Fruit fly (Drosophila melanogaster) whole organism, embryonic: Measurements from ENCODE around the gene eas.

Experiments
- Ada2b ChIP-seq: fragments of 200-800 bp; sonication (Bioruptor generic); IDR thresholded peaks from 2 replicates; pipeline ENCODE4 v1.3.6; 2022; ENCODE audit warnings: missing biosample characterization, missing genetic modification characterization
- Adf1 ChIP-seq: fragments of 200-800 bp; sonication (Bioruptor generic); IDR thresholded peaks from 2 replicates; pipeline ENCODE4 v1.3.6; 2022; ENCODE audit warnings: missing biosample characterization, missing genetic modification characterization
- Atf3 ChIP-seq: fragments of 200-800 bp; sonication (Bioruptor generic); optimal IDR thresholded peaks from 3 replicates; lab custom pipeline; 2016; ENCODE audit warnings: missing biosample characterization, missing genetic modification characterization
- B-H1 ChIP-seq: fragments of 200-800 bp; sonication (Bioruptor generic); IDR thresholded peaks from 3 replicates; pipeline ENCODE4 v1.3.6; 2022; ENCODE audit warnings: missing biosample characterization, missing genetic modification characterization
- CG10147 ChIP-seq: fragments of 200-800 bp; sonication (Bioruptor generic); optimal IDR thresholded peaks from 2 replicates; lab custom pipeline; 2019; ENCODE audit warnings: missing biosample characterization, mild to moderate bottlenecking, missing genetic modification characterization, moderate library complexity
- CG11456 ChIP-seq: fragments of 200-800 bp; sonication (Bioruptor generic); IDR thresholded peaks from 3 replicates; pipeline ENCODE4 v1.3.6; 2022; ENCODE audit warnings: missing biosample characterization, missing genetic modification characterization
- CG12104 ChIP-seq: fragments of 200-800 bp; sonication (Bioruptor generic); optimal IDR thresholded peaks from 3 replicates; lab custom pipeline; 2016; ENCODE audit warnings: missing biosample characterization, missing genetic modification characterization
- CG12219 ChIP-seq: fragments of 200-800 bp; sonication (Bioruptor generic); optimal IDR thresholded peaks from 3 replicates; lab custom pipeline; 2018; ENCODE audit warnings: missing biosample characterization, mild to moderate bottlenecking, missing genetic modification characterization
- CG12769 ChIP-seq: fragments of 200-800 bp; sonication (Bioruptor generic); optimal IDR thresholded peaks from 2 replicates; lab custom pipeline; 2019; ENCODE audit warnings: missing biosample characterization, mild to moderate bottlenecking, missing genetic modification characterization, moderate library complexity
- CG13424 ChIP-seq: fragments of 200-800 bp; sonication (Bioruptor generic); optimal IDR thresholded peaks from 2 replicates; lab custom pipeline; 2019; ENCODE audit warnings: missing biosample characterization, mild to moderate bottlenecking, missing genetic modification characterization, moderate library complexity
- CG14050 ChIP-seq: fragments of 200-800 bp; sonication (Bioruptor generic); IDR thresholded peaks from 3 replicates; pipeline ENCODE4 v1.3.6; 2022; ENCODE audit warnings: missing biosample characterization, missing genetic modification characterization
- CG16863 ChIP-seq: fragments of 200-800 bp; sonication (Bioruptor generic); optimal IDR thresholded peaks from 3 replicates; lab custom pipeline; 2016; ENCODE audit warnings: missing biosample characterization, missing genetic modification characterization
- CG17186 ChIP-seq: fragments of 200-800 bp; sonication (Bioruptor generic); optimal IDR thresholded peaks from 3 replicates; lab custom pipeline; 2017; ENCODE audit warnings: missing biosample characterization, missing genetic modification reagents, missing genetic modification characterization
- CG17802 ChIP-seq: fragments of 200-800 bp; sonication (Bioruptor generic); optimal IDR thresholded peaks from 2 replicates; lab custom pipeline; 2018; ENCODE audit warnings: missing biosample characterization, mild to moderate bottlenecking, missing genetic modification characterization, moderate library complexity
- CG18262 ChIP-seq: fragments of 200-800 bp; optimal IDR thresholded peaks from 3 replicates; lab custom pipeline; 2019; ENCODE audit warnings: missing biosample characterization, mild to moderate bottlenecking, missing genetic modification characterization, moderate library complexity
- CG18764 ChIP-seq: fragments of 200-800 bp; sonication (Bioruptor generic); optimal IDR thresholded peaks from 3 replicates; lab custom pipeline; 2016; ENCODE audit warnings: missing biosample characterization, missing genetic modification characterization
- CG30431 ChIP-seq: fragments of 200-800 bp; sonication (Bioruptor generic); optimal IDR thresholded peaks from 2 replicates; lab custom pipeline; 2017; ENCODE audit warnings: missing biosample characterization, missing genetic modification characterization
- CG32767 ChIP-seq: fragments of 200-800 bp; sonication (Bioruptor generic); IDR thresholded peaks from 2 replicates; pipeline ENCODE4 v1.3.6; 2022; ENCODE audit warnings: missing biosample characterization, missing genetic modification characterization
- CG4854 ChIP-seq: fragments of 200-800 bp; sonication (Bioruptor generic); optimal IDR thresholded peaks from 2 replicates; lab custom pipeline; 2016; ENCODE audit warnings: missing biosample characterization, missing genetic modification characterization, inconsistent platforms
- CG9215 ChIP-seq: fragments of 200-800 bp; sonication (Bioruptor generic); IDR thresholded peaks from 2 replicates; pipeline ENCODE4 v1.3.6; 2022; ENCODE audit warnings: missing biosample characterization, missing genetic modification characterization
- Dp ChIP-seq: fragments of 200-800 bp; sonication (Bioruptor generic); optimal IDR thresholded peaks from 2 replicates; lab custom pipeline; 2018; ENCODE audit warnings: missing biosample characterization, mild to moderate bottlenecking, missing genetic modification characterization, moderate library complexity
- HLH4C ChIP-seq: fragments of 200-800 bp; sonication (Bioruptor generic); IDR thresholded peaks from 3 replicates; pipeline ENCODE4 v1.3.6; 2022; ENCODE audit warnings: missing biosample characterization, missing genetic modification characterization; ENCODE audit not compliant: partially characterized antibody
- Hand ChIP-seq: fragments of 200-800 bp; sonication (Bioruptor generic); optimal IDR thresholded peaks from 2 replicates; lab custom pipeline; 2017; ENCODE audit warnings: mild to moderate bottlenecking, missing biosample characterization, missing genetic modification reagents, missing genetic modification characterization
- Hr39 ChIP-seq: fragments of >200 bp; optimal IDR thresholded peaks from 2 replicates; lab custom pipeline; 2017
- Med ChIP-seq: fragments of 200-800 bp; sonication (Bioruptor generic); peaks from one replicate; lab custom pipeline; 2016; ENCODE audit warnings: missing biosample characterization, missing genetic modification characterization, mild to moderate bottlenecking, inconsistent platforms, moderate library complexity
- Myb ChIP-seq: fragments of 200-800 bp; sonication (Bioruptor generic); optimal IDR thresholded peaks from 2 replicates; lab custom pipeline; 2016; ENCODE audit warnings: missing biosample characterization, missing genetic modification characterization
- NFAT ChIP-seq: fragments of 200-800 bp; sonication (Bioruptor generic); IDR thresholded peaks from 2 replicates; pipeline ENCODE4 v1.3.6; 2022; ENCODE audit warnings: missing biosample characterization, missing genetic modification characterization
- Nf-YB ChIP-seq: fragments of 200-800 bp; sonication (Bioruptor generic); optimal IDR thresholded peaks from 3 replicates; lab custom pipeline; 2019; ENCODE audit warnings: missing biosample characterization, mild to moderate bottlenecking, missing genetic modification characterization, moderate library complexity
- Oli ChIP-seq: fragments of 200-800 bp; sonication (Bioruptor generic); optimal IDR thresholded peaks from 2 replicates; lab custom pipeline; 2018; ENCODE audit warnings: missing biosample characterization, mild to moderate bottlenecking, missing genetic modification characterization, moderate library complexity
- Ptx1 ChIP-seq: fragments of 200-800 bp; sonication (Bioruptor generic); IDR thresholded peaks from 2 replicates; pipeline ENCODE4 v1.3.6; 2022; ENCODE audit warnings: missing biosample characterization, missing genetic modification characterization
- ab ChIP-seq: fragments of 200-800 bp; sonication (Bioruptor generic); optimal IDR thresholded peaks from 2 replicates; lab custom pipeline; 2016; ENCODE audit warnings: missing biosample characterization, missing genetic modification characterization
- chinmo ChIP-seq: fragments of 200-800 bp; sonication (Bioruptor generic); IDR thresholded peaks from 4 replicates; pipeline ENCODE4 v1.3.6; 2022; ENCODE audit warnings: missing biosample characterization, missing genetic modification characterization; ENCODE audit not compliant: partially characterized antibody
- chm ChIP-seq: fragments of 200-800 bp; sonication (Bioruptor generic); IDR thresholded peaks from 2 replicates; pipeline ENCODE4 v1.3.6; 2022; ENCODE audit warnings: missing biosample characterization, missing genetic modification characterization
- chn ChIP-seq: fragments of 200-800 bp; sonication (Bioruptor generic); optimal IDR thresholded peaks from 2 replicates; lab custom pipeline; 2016; ENCODE audit warnings: missing biosample characterization, missing genetic modification characterization
- cwo ChIP-seq: fragments of 200-800 bp; sonication (Bioruptor generic); optimal IDR thresholded peaks from 3 replicates; lab custom pipeline; 2017; ENCODE audit warnings: missing biosample characterization, missing genetic modification characterization, mild to moderate bottlenecking, moderate library complexity, missing genetic modification reagents
- eve ChIP-seq, 2 experiments: fragments of >200 bp; optimal IDR thresholded peaks; 2 replicates each; lab custom pipeline; 2017; ENCODE audit warnings: missing biosample characterization in 2 of 2, missing genetic modification characterization in 2 of 2
- ftz-f1 ChIP-seq: fragments of 200-800 bp; sonication (Bioruptor generic); optimal IDR thresholded peaks from 2 replicates; lab custom pipeline; 2016; ENCODE audit warnings: missing biosample characterization, missing genetic modification characterization
- gem ChIP-seq: fragments of 200-800 bp; sonication (Bioruptor generic); optimal IDR thresholded peaks from 2 replicates; lab custom pipeline; 2019; ENCODE audit warnings: missing biosample characterization, mild to moderate bottlenecking, missing genetic modification characterization, moderate library complexity
- h ChIP-seq: fragments of >200 bp; optimal IDR thresholded peaks from 2 replicates; lab custom pipeline; 2017
- kay ChIP-seq: fragments of 200-800 bp; sonication (Bioruptor generic); optimal IDR thresholded peaks from 2 replicates; lab custom pipeline; 2016; ENCODE audit warnings: missing biosample characterization, missing genetic modification characterization
- lab ChIP-seq: fragments of 200-800 bp; sonication (Bioruptor generic); optimal IDR thresholded peaks from 3 replicates; lab custom pipeline; 2017; ENCODE audit warnings: missing biosample characterization, missing genetic modification characterization, mild to moderate bottlenecking, moderate library complexity, missing genetic modification reagents
- mirr ChIP-seq: fragments of 200-800 bp; sonication (Bioruptor generic); optimal IDR thresholded peaks from 3 replicates; lab custom pipeline; 2018; ENCODE audit warnings: missing biosample characterization, mild to moderate bottlenecking, missing genetic modification characterization
- nmo ChIP-seq: fragments of 200-800 bp; sonication (Bioruptor generic); optimal IDR thresholded peaks from 2 replicates; lab custom pipeline; 2018; ENCODE audit warnings: missing biosample characterization, mild to moderate bottlenecking, missing genetic modification characterization, moderate library complexity
- oc ChIP-seq: fragments of 200-800 bp; sonication (Bioruptor generic); optimal IDR thresholded peaks from 2 replicates; lab custom pipeline; 2018; ENCODE audit warnings: missing biosample characterization, mild to moderate bottlenecking, missing genetic modification characterization, moderate library complexity
- onecut ChIP-seq: fragments of 200-800 bp; sonication (Bioruptor generic); IDR thresholded peaks from 2 replicates; pipeline ENCODE4 v1.3.6; 2022; ENCODE audit warnings: missing biosample characterization, missing genetic modification characterization
- pb ChIP-seq: fragments of 200-800 bp; sonication (Bioruptor generic); optimal IDR thresholded peaks from 3 replicates; lab custom pipeline; 2016; ENCODE audit warnings: missing biosample characterization, missing genetic modification characterization
- ro ChIP-seq: fragments of 200-800 bp; sonication (Bioruptor generic); IDR thresholded peaks from 2 replicates; pipeline ENCODE4 v1.3.6; 2022; ENCODE audit warnings: missing biosample characterization, missing genetic modification characterization
- sim ChIP-seq: fragments of 200-800 bp; sonication (Bioruptor generic); IDR thresholded peaks from 2 replicates; pipeline ENCODE4 v1.3.6; 2022; ENCODE audit warnings: missing biosample characterization, missing genetic modification characterization
- tap ChIP-seq: fragments of 200-800 bp; optimal IDR thresholded peaks from 3 replicates; lab custom pipeline; 2019; ENCODE audit warnings: missing biosample characterization, mild to moderate bottlenecking, missing genetic modification characterization, moderate library complexity
- tgo ChIP-seq: fragments of 200-800 bp; sonication (Bioruptor generic); IDR thresholded peaks from 3 replicates; pipeline ENCODE4 v1.3.6; 2022; ENCODE audit warnings: missing biosample characterization, missing genetic modification characterization
- zfh1 ChIP-seq: fragments of 200-800 bp; sonication (Bioruptor generic); IDR thresholded peaks from 3 replicates; pipeline ENCODE4 v1.3.6; 2022; ENCODE audit warnings: missing biosample characterization, missing genetic modification characterization

The eas gene

dm6 chrX:16281717-16282529 lies 3.8 kb downstream of the eas start (continued):
- no peak for TF ChIP-seq CG4854 (GFP tag; lab: Kevin White, UChicago)
- peak; percentile 42 for TF ChIP-seq CG12769 (tag; lab: Kevin White, UChicago)
- no peak for TF ChIP-seq ab (GFP tag; lab: Kevin White, UChicago)
- no peak for TF ChIP-seq CG9215 (GFP tag; lab: Robert Waterston, UW)
- peak; percentile 47 for TF ChIP-seq lab (GFP tag; lab: Kevin White, UChicago)
- TF ChIP-seq CG17802, result no peak
- TF ChIP-seq CG16863, result no peak
- no peak for TF ChIP-seq onecut (GFP tag; lab: Robert Waterston, UW)
- peak; percentile 39 for TF ChIP-seq ftz-f1 (GFP tag; lab: Kevin White, UChicago)
- TF ChIP-seq chinmo (GFP tag; lab: Robert Waterston, UW), result 0 out of 4 replicates have a peak, but pooled peaks have one; percentile 53
- no peak for TF ChIP-seq CG10147
- peak; percentile 56; the same call in 1 of the 2 replicates for TF ChIP-seq CG32767 (GFP tag; lab: Robert Waterston, UW)
- TF ChIP-seq cwo, result peak; percentile 43
- peak; percentile 69 for TF ChIP-seq Med (GFP tag; lab: Kevin White, UChicago)
- peak; percentile 44 for TF ChIP-seq gem (tag; lab: Kevin White, UChicago)
- TF ChIP-seq eve (GFP tag; optimal IDR thresholded peaks at IDR 0.05; lab: Kevin White, UChicago), result peak in 1 of 2 experiments; percentile 30
- peak; percentile 24 for TF ChIP-seq oc (tag; lab: Kevin White, UChicago)
- no peak for TF ChIP-seq Nf-YB
- TF ChIP-seq kay (GFP tag; lab: Kevin White, UChicago), result no peak
- TF ChIP-seq NFAT (GFP tag; lab: Robert Waterston, UW), result no peak
- TF ChIP-seq sim (GFP tag; lab: Robert Waterston, UW), result no peak
- no peak for TF ChIP-seq CG12104 (GFP tag; lab: Kevin White, UChicago)
- no peak for TF ChIP-seq Myb (GFP tag; lab: Kevin White, UChicago)
- no peak for TF ChIP-seq CG11456 (GFP tag; lab: Robert Waterston, UW)
- TF ChIP-seq nmo, result no peak

DNA sequence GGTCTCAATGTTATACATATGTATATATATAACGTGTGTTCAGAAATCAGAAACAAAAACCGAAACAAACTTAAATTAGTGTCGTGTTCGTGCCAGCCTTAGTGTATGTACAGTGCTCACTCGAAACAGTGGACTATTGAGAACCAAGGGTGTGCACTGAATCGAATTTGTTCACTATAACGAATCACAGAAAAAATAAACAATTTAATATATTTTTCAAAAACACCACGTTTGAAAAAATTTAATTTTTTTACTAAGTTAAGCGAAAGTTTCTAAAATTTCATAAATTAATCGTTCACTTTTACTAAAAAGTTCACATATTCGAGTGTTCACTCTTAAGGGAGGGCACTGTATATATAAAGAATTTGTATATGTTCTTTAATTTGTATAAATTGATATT lies 7.1 kb downstream of the eas start:
- TF ChIP-seq Ada2b (0 out of 2 replicates have a peak, but pooled peaks have one; percentile 21), h (lab: Kevin White, UChicago) (no peak), Ptx1 (GFP tag; lab: Robert Waterston, UW) (no peak), CG12219 (no peak), CG18262 (peak; percentile 36), chn (no peak), CG13424 (tag; lab: Kevin White, UChicago) (peak; percentile 37), Oli (tag; lab: Kevin White, UChicago) (no peak), CG30431 (GFP tag; lab: Kevin White, UChicago) (no peak), tgo (GFP tag; lab: Robert Waterston, UW) (peak; percentile 25; the same call in 2 of the 3 replicates), Hr39 (lab: Kevin White, UChicago) (no peak), pb (GFP tag; lab: Kevin White, UChicago) (no peak), ro (no peak), tap (tag; lab: Kevin White, UChicago) (no peak), Dp (no peak), Hand (GFP tag; lab: Kevin White, UChicago) (no peak), onecut (GFP tag; lab: Robert Waterston, UW) (no peak), HLH4C (GFP tag; lab: Robert Waterston, UW) (no peak), chm (GFP tag; lab: Robert Waterston, UW) (no peak), Adf1 (no peak), mirr (no peak), Atf3 (GFP tag; lab: Kevin White, UChicago) (no peak), CG18764 (GFP tag; lab: Kevin White, UChicago) (no peak), CG17186 (GFP tag; lab: Kevin White, UChicago) (no peak), zfh1 (GFP tag; lab: Robert Waterston, UW) (no peak), CG14050 (GFP tag; lab: Robert Waterston, UW) (no peak), B-H1 (GFP tag; lab: Robert Waterston, UW) (0 out of 3 replicates have a peak, but pooled peaks have one; percentile 15)
